Worm (Caenorhabditis elegans): ENCODE measurements around the gene C34F6.7.

DNA sequence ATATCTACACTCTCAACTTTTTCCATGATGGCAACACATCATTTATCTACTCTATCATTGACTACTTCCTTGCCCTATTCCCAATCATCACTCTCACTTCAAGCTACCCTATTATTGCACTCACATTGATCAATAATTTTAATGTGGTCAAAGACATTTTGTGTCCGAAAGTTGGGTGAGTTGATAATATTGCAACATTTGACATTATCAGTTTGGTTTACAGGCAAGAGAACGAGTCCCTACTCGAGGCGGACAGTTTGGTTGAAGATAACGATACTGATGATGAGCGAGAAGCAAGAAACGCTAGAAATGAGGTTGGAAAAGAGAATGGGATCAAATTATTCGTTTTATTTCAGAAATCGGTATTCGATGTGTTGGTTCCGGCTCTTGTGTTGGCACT is 49.4 kb upstream of the C34F6.7 start:
- TF ChIP-seq F13H6.1 (tag; optimal IDR thresholded peaks at IDR 0.05) (no peak), fos-1 (tag; optimal IDR thresholded peaks at IDR 0.05) (peak; percentile 93), nhr-23 (tag; optimal IDR thresholded peaks at IDR 0.05) (no peak), nhr-237 (tag; optimal IDR thresholded peaks at IDR 0.05) (no peak), Y55F3AM.14 (GFP tag; optimal IDR thresholded peaks at IDR 0.05) (no peak)

Data from whole organism, L2 larva.